Fruit fly (Drosophila melanogaster) whole organism, embryonic: Measurements from ENCODE around the gene CG7483.
A peak's percentile ranks its signal among the peaks of the same experiment; 100 is the strongest.

ENCODE experiments used
- Adf1 ChIP-seq: fragments of 200-800 bp; sonication (Bioruptor generic); IDR thresholded peaks from 2 replicates; pipeline ENCODE4 v1.3.6; 2022; ENCODE audit warnings: missing biosample characterization, missing genetic modification characterization
- Awh ChIP-seq: fragments of 200-800 bp; sonication (Bioruptor generic); IDR thresholded peaks from 2 replicates; pipeline ENCODE4, ENCODE4 v1.3.6; 2022; ENCODE audit warnings: missing biosample characterization, missing genetic modification characterization
- BtbVII ChIP-seq: fragments of 200-800 bp; sonication (Bioruptor generic); optimal IDR thresholded peaks from 3 replicates; lab custom pipeline; 2017; ENCODE audit warnings: missing biosample characterization, mild to moderate bottlenecking, missing genetic modification characterization
- CG10543 ChIP-seq: fragments of 200-800 bp; sonication (Bioruptor generic); optimal IDR thresholded peaks from 3 replicates; lab custom pipeline; 2017; ENCODE audit warnings: missing biosample characterization, mild to moderate bottlenecking, missing genetic modification characterization, moderate library complexity
- CG10654 ChIP-seq: fragments of 200-800 bp; sonication (Bioruptor generic); optimal IDR thresholded peaks from 2 replicates; lab custom pipeline; 2016; ENCODE audit warnings: missing biosample characterization, missing genetic modification characterization
- CG10979 ChIP-seq: fragments of 200-800 bp; sonication (Bioruptor generic); optimal IDR thresholded peaks from 2 replicates; lab custom pipeline; 2018; ENCODE audit warnings: missing biosample characterization, mild to moderate bottlenecking, missing genetic modification characterization, moderate library complexity
- CG12155 ChIP-seq: fragments of 200-800 bp; sonication (Bioruptor generic); optimal IDR thresholded peaks from 3 replicates; lab custom pipeline; 2016; ENCODE audit warnings: missing biosample characterization, missing genetic modification characterization
- CG13894 ChIP-seq: fragments of 200-800 bp; sonication (Bioruptor generic); optimal IDR thresholded peaks from 3 replicates; lab custom pipeline; 2018; ENCODE audit warnings: missing biosample characterization, mild to moderate bottlenecking, missing genetic modification characterization, moderate library complexity
- CG15514 ChIP-seq: fragments of 200-800 bp; sonication (Bioruptor generic); optimal IDR thresholded peaks from 3 replicates; lab custom pipeline; 2017; ENCODE audit warnings: missing biosample characterization, missing genetic modification characterization, mild to moderate bottlenecking, moderate library complexity, missing genetic modification reagents
- CG17361 ChIP-seq: fragments of 200-800 bp; sonication (Bioruptor generic); IDR thresholded peaks from 3 replicates; pipeline ENCODE4 v1.3.6; 2022; ENCODE audit warnings: missing biosample characterization, missing genetic modification characterization
- CG1792 ChIP-seq: fragments of 200-800 bp; sonication (Bioruptor generic); optimal IDR thresholded peaks from 2 replicates; lab custom pipeline; 2016; ENCODE audit warnings: missing biosample characterization, missing genetic modification characterization
- CG1832 ChIP-seq: fragments of 200-800 bp; sonication (Bioruptor generic); optimal IDR thresholded peaks from 2 replicates; lab custom pipeline; 2017; ENCODE audit warnings: missing biosample characterization, mild to moderate bottlenecking, missing genetic modification characterization, inconsistent platforms
- CG18599 ChIP-seq: fragments of 200-800 bp; sonication (Bioruptor generic); optimal IDR thresholded peaks from 3 replicates; lab custom pipeline; 2017; ENCODE audit warnings: missing biosample characterization, missing genetic modification characterization, mild to moderate bottlenecking, moderate library complexity, missing genetic modification reagents
- CG2199 ChIP-seq: fragments of 200-800 bp; sonication (Bioruptor generic); IDR thresholded peaks from 3 replicates; pipeline ENCODE4 v1.3.6; 2022; ENCODE audit warnings: missing biosample characterization, missing genetic modification characterization
- CG2678 ChIP-seq: fragments of 200-800 bp; sonication (Bioruptor generic); optimal IDR thresholded peaks from 3 replicates; lab custom pipeline; 2019; ENCODE audit warnings: missing biosample characterization, mild to moderate bottlenecking, missing genetic modification characterization, moderate library complexity
- CG4360 ChIP-seq: fragments of 200-800 bp; sonication (Bioruptor generic); IDR thresholded peaks from 2 replicates; pipeline ENCODE4 v1.3.6; 2022; ENCODE audit warnings: missing biosample characterization, missing genetic modification characterization
- CG4617 ChIP-seq: fragments of 200-800 bp; sonication (Bioruptor generic); optimal IDR thresholded peaks from 3 replicates; lab custom pipeline; 2016; ENCODE audit warnings: missing biosample characterization, missing genetic modification characterization, borderline replicate concordance
- CG7745 ChIP-seq: fragments of 200-800 bp; sonication (Bioruptor generic); optimal IDR thresholded peaks from 2 replicates; lab custom pipeline; 2018; ENCODE audit warnings: missing biosample characterization, mild to moderate bottlenecking, missing genetic modification characterization, moderate library complexity
- CG7987 ChIP-seq: fragments of 200-800 bp; sonication (Bioruptor generic); optimal IDR thresholded peaks from 2 replicates; lab custom pipeline; 2018; ENCODE audit warnings: missing biosample characterization, mild to moderate bottlenecking, missing genetic modification characterization, moderate library complexity
- CG8281 ChIP-seq: fragments of 200-800 bp; sonication (Bioruptor generic); optimal IDR thresholded peaks from 2 replicates; lab custom pipeline; 2018; ENCODE audit warnings: missing biosample characterization, mild to moderate bottlenecking, missing genetic modification characterization, moderate library complexity
- CG8478 ChIP-seq: fragments of >200 bp; optimal IDR thresholded peaks from 2 replicates; lab custom pipeline; 2018
- CG9876 ChIP-seq: fragments of 200-800 bp; sonication (Bioruptor generic); optimal IDR thresholded peaks from 2 replicates; lab custom pipeline; 2016; ENCODE audit warnings: missing biosample characterization, missing genetic modification characterization
- CG9932 ChIP-seq: fragments of 200-800 bp; sonication (Bioruptor generic); IDR thresholded peaks from 2 replicates; pipeline ENCODE4 v1.3.6; 2022; ENCODE audit warnings: missing biosample characterization, missing genetic modification characterization
- Dfd ChIP-seq, 2 experiments: fragments of >200 bp; optimal IDR thresholded peaks; 2 replicates each; lab custom pipeline; 2017; ENCODE audit warnings: missing biosample characterization in 2 of 2, missing genetic modification characterization in 2 of 2
- Dll ChIP-seq: fragments of 200-800 bp; sonication (Bioruptor generic); IDR thresholded peaks from 4 replicates; pipeline ENCODE4 v1.3.6; 2022; ENCODE audit warnings: missing biosample characterization, missing genetic modification characterization; ENCODE audit not compliant: partially characterized antibody
- ERR ChIP-seq: fragments of 200-800 bp; sonication (Bioruptor generic); optimal IDR thresholded peaks from 2 replicates; lab custom pipeline; 2016; ENCODE audit warnings: missing biosample characterization, missing genetic modification characterization
- Eip74EF ChIP-seq, 2 experiments: fragments of 200-800 bp in 1 of 2; fragments of >200 bp in 1 of 2; sonication (Bioruptor generic) in 1 of 2; optimal IDR thresholded peaks; 2 replicates each; lab custom pipeline; 2017 to 2019; ENCODE audit warnings: missing biosample characterization in 2 of 2, missing genetic modification characterization in 2 of 2, mild to moderate bottlenecking in 1 of 2, moderate library complexity in 1 of 2
- Hr78 ChIP-seq, 2 experiments: fragments of 200-800 bp in 1 of 2; fragments of >200 bp in 1 of 2; sonication (Bioruptor generic) in 1 of 2; optimal IDR thresholded peaks; 2 replicates each; lab custom pipeline; 2017 to 2019; ENCODE audit warnings: missing biosample characterization in 2 of 2, missing genetic modification characterization in 2 of 2, mild to moderate bottlenecking in 1 of 2, moderate library complexity in 1 of 2
- Hsf ChIP-seq: fragments of 200-800 bp; sonication (Bioruptor generic); optimal IDR thresholded peaks from 3 replicates; lab custom pipeline; 2016; ENCODE audit warnings: missing biosample characterization, missing genetic modification characterization
- Mes4 ChIP-seq: fragments of 200-800 bp; sonication (Bioruptor generic); optimal IDR thresholded peaks from 2 replicates; lab custom pipeline; 2016; ENCODE audit warnings: missing biosample characterization, missing genetic modification characterization
- NC2α ChIP-seq: fragments of 200-800 bp; sonication (Bioruptor generic); optimal IDR thresholded peaks from 2 replicates; lab custom pipeline; 2016; ENCODE audit warnings: missing biosample characterization, missing genetic modification characterization
- NK7.1 ChIP-seq: fragments of 200-800 bp; sonication (Bioruptor generic); optimal IDR thresholded peaks from 3 replicates; lab custom pipeline; 2016; ENCODE audit warnings: missing biosample characterization, missing genetic modification characterization
- Six4 ChIP-seq: fragments of 200-800 bp; sonication (Bioruptor generic); optimal IDR thresholded peaks from 2 replicates; lab custom pipeline; 2016; ENCODE audit warnings: missing biosample characterization, missing genetic modification characterization
- YL-1 ChIP-seq: fragments of 200-800 bp; sonication (Bioruptor generic); optimal IDR thresholded peaks from 3 replicates; lab custom pipeline; 2017; ENCODE audit warnings: missing biosample characterization, mild to moderate bottlenecking, missing genetic modification characterization
- caup ChIP-seq: fragments of 200-800 bp; sonication (Bioruptor generic); optimal IDR thresholded peaks from 3 replicates; lab custom pipeline; 2017; ENCODE audit warnings: missing biosample characterization, mild to moderate bottlenecking, missing genetic modification characterization, moderate library complexity; ENCODE audit not compliant: severe bottlenecking
- chinmo ChIP-seq: fragments of 200-800 bp; sonication (Bioruptor generic); IDR thresholded peaks from 4 replicates; pipeline ENCODE4 v1.3.6; 2022; ENCODE audit warnings: missing biosample characterization, missing genetic modification characterization; ENCODE audit not compliant: partially characterized antibody
- chm ChIP-seq: fragments of 200-800 bp; sonication (Bioruptor generic); IDR thresholded peaks from 2 replicates; pipeline ENCODE4 v1.3.6; 2022; ENCODE audit warnings: missing biosample characterization, missing genetic modification characterization
- dan ChIP-seq: fragments of 200-800 bp; sonication (Bioruptor generic); IDR thresholded peaks from 2 replicates; pipeline ENCODE4 v1.3.6; 2022; ENCODE audit warnings: missing biosample characterization, missing genetic modification characterization
- dysf ChIP-seq: fragments of 200-800 bp; sonication (Bioruptor generic); IDR thresholded peaks from 3 replicates; pipeline ENCODE4 v1.3.6; 2022; ENCODE audit warnings: missing biosample characterization, missing genetic modification characterization
- fru ChIP-seq: fragments of >200 bp; optimal IDR thresholded peaks from 2 replicates; lab custom pipeline; 2017
- mirr ChIP-seq: fragments of 200-800 bp; sonication (Bioruptor generic); optimal IDR thresholded peaks from 3 replicates; lab custom pipeline; 2018; ENCODE audit warnings: missing biosample characterization, mild to moderate bottlenecking, missing genetic modification characterization
- odd ChIP-seq: fragments of 200-800 bp; sonication (Bioruptor generic); optimal IDR thresholded peaks from 2 replicates; lab custom pipeline; 2017; ENCODE audit warnings: missing biosample characterization, mild to moderate bottlenecking, missing genetic modification characterization
- peb ChIP-seq: fragments of 200-800 bp; sonication (Bioruptor generic); IDR thresholded peaks from 2 replicates; pipeline ENCODE4 v1.3.6; 2022; ENCODE audit warnings: missing biosample characterization, missing genetic modification characterization
- pros ChIP-seq: fragments of 200-800 bp; sonication (Bioruptor generic); optimal IDR thresholded peaks from 3 replicates; lab custom pipeline; 2019; ENCODE audit warnings: missing biosample characterization, mild to moderate bottlenecking, missing genetic modification characterization, moderate library complexity
- pum ChIP-seq: fragments of 200-800 bp; sonication (Bioruptor generic); optimal IDR thresholded peaks from 2 replicates; lab custom pipeline; 2016; ENCODE audit warnings: missing biosample characterization, missing genetic modification characterization
- sens ChIP-seq: fragments of 200-800 bp; sonication (Bioruptor generic); peaks from one replicate; lab custom pipeline; 2016; ENCODE audit warnings: missing biosample characterization, missing genetic modification characterization
- stc ChIP-seq: fragments of 200-800 bp; sonication (Bioruptor generic); IDR thresholded peaks from 2 replicates; pipeline ENCODE4 v1.3.6; 2022; ENCODE audit warnings: missing biosample characterization, missing genetic modification characterization
- tin ChIP-seq: fragments of 200-800 bp; sonication (Bioruptor generic); optimal IDR thresholded peaks from 3 replicates; lab custom pipeline; 2016; ENCODE audit warnings: missing biosample characterization, missing genetic modification characterization
- toy ChIP-seq: fragments of 200-800 bp; sonication (Bioruptor generic); IDR thresholded peaks from 2 replicates; pipeline ENCODE4 v1.3.6; 2022; ENCODE audit warnings: missing biosample characterization, missing genetic modification characterization
- vfl ChIP-seq: fragments of 200-800 bp; sonication (Bioruptor generic); optimal IDR thresholded peaks from 2 replicates; lab custom pipeline; 2016; ENCODE audit warnings: missing biosample characterization, missing genetic modification characterization

CG7483 gene

dm6 chr3R:8352961-8353728 lies 40.1 kb downstream of the CG7483 start (continued):
- TF ChIP-seq CG12155 (GFP tag; lab: Kevin White, UChicago) (no peak), pum (no peak), CG4360 (GFP tag; lab: Robert Waterston, UW) (0 out of 2 replicates have a peak, but pooled peaks have one; percentile 17), dan (GFP tag; lab: Robert Waterston, UW) (no peak), dysf (no peak), Awh (no peak), mirr (peak; percentile 1), Hsf (GFP tag; lab: Kevin White, UChicago) (no peak), CG18599 (peak; percentile 45), NK7.1 (no peak), ERR (GFP tag; lab: Kevin White, UChicago) (peak; percentile 25), vfl (GFP tag; lab: Kevin White, UChicago) (no peak), Dll (GFP tag; lab: Robert Waterston, UW) (no peak), CG8281 (tag; lab: Kevin White, UChicago) (no peak), peb (no peak), Six4 (GFP tag; lab: Kevin White, UChicago) (no peak), CG2678 (tag; lab: Kevin White, UChicago) (no peak), CG9876 (GFP tag; lab: Kevin White, UChicago) (no peak), CG9932 (0 out of 2 replicates have a peak, but pooled peaks have one; percentile 4), Eip74EF (GFP tag; optimal IDR thresholded peaks at IDR 0.05; lab: Kevin White, UChicago) (no peak), CG10979 (no peak), Mes4 (GFP tag; lab: Kevin White, UChicago) (no peak), CG7987 (GFP tag; lab: Kevin White, UChicago) (no peak), CG13894 (tag; lab: Kevin White, UChicago) (no peak), CG15514 (GFP tag; lab: Kevin White, UChicago) (no peak), CG2199 (0 out of 3 replicates have a peak, but pooled peaks have one; percentile 16), Dfd (GFP tag; optimal IDR thresholded peaks at IDR 0.05; lab: Kevin White, UChicago) (no peak), YL-1 (GFP tag; lab: Kevin White, UChicago) (peak; percentile 3), NC2α (GFP tag; lab: Kevin White, UChicago) (no peak), CG7745 (tag; lab: Kevin White, UChicago) (no peak), CG10654 (GFP tag; lab: Kevin White, UChicago) (no peak), chinmo (GFP tag; lab: Robert Waterston, UW) (0 out of 4 replicates have a peak, but pooled peaks have one; percentile 58), toy (GFP tag; lab: Robert Waterston, UW) (no peak), Hr78 (GFP tag; optimal IDR thresholded peaks at IDR 0.05; lab: Kevin White, UChicago) (no peak), CG1832 (GFP tag; lab: Kevin White, UChicago) (no peak), CG1792 (no peak), CG17361 (GFP tag; lab: Robert Waterston, UW) (no peak), BtbVII (GFP tag; lab: Kevin White, UChicago) (no peak), CG8478 (lab: Kevin White, UChicago) (no peak), fru (lab: Kevin White, UChicago) (no peak), chm (no peak), CG4617 (no peak), tin (GFP tag; lab: Kevin White, UChicago) (no peak), CG10543 (GFP tag; lab: Kevin White, UChicago) (peak; percentile 43), stc (no peak), sens (GFP tag; lab: Kevin White, UChicago) (peak; percentile 41), odd (GFP tag; lab: Kevin White, UChicago) (no peak), Adf1 (GFP tag; lab: Robert Waterston, UW) (no peak), caup (no peak), pros (no peak)
